Fruit fly (Drosophila melanogaster) whole organism, embryonic: Measurements from ENCODE around the gene Patsas.

ENCODE experiments used
- Asciz ChIP-seq: fragments of 200-800 bp; sonication (Bioruptor generic); optimal IDR thresholded peaks from 2 replicates; lab custom pipeline; 2017; ENCODE audit warnings: missing biosample characterization, mild to moderate bottlenecking, missing genetic modification characterization, missing genetic modification reagents
- Atf-2 ChIP-seq: fragments of 200-800 bp; sonication (Bioruptor generic); optimal IDR thresholded peaks from 2 replicates; lab custom pipeline; 2016; ENCODE audit warnings: missing biosample characterization, missing genetic modification characterization
- BtbVII ChIP-seq: fragments of 200-800 bp; sonication (Bioruptor generic); optimal IDR thresholded peaks from 3 replicates; lab custom pipeline; 2017; ENCODE audit warnings: missing biosample characterization, mild to moderate bottlenecking, missing genetic modification characterization
- CG12155 ChIP-seq: fragments of 200-800 bp; sonication (Bioruptor generic); optimal IDR thresholded peaks from 3 replicates; lab custom pipeline; 2016; ENCODE audit warnings: missing biosample characterization, missing genetic modification characterization
- CG12391 ChIP-seq: fragments of 200-800 bp; sonication (Bioruptor generic); optimal IDR thresholded peaks from 3 replicates; lab custom pipeline; 2018; ENCODE audit warnings: missing biosample characterization, mild to moderate bottlenecking, missing genetic modification characterization, moderate library complexity
- CG13296 ChIP-seq: fragments of 200-800 bp; sonication (Bioruptor generic); optimal IDR thresholded peaks from 3 replicates; lab custom pipeline; 2018; ENCODE audit warnings: missing biosample characterization, mild to moderate bottlenecking, missing genetic modification characterization
- CG14710 ChIP-seq: fragments of 200-800 bp; sonication (Bioruptor generic); optimal IDR thresholded peaks from 3 replicates; lab custom pipeline; 2019; ENCODE audit warnings: missing biosample characterization, mild to moderate bottlenecking, missing genetic modification characterization, moderate library complexity
- CG14965 ChIP-seq: fragments of 200-800 bp; sonication (Bioruptor generic); optimal IDR thresholded peaks from 2 replicates; lab custom pipeline; 2016; ENCODE audit warnings: missing biosample characterization, missing genetic modification characterization, borderline replicate concordance
- CG15514 ChIP-seq: fragments of 200-800 bp; sonication (Bioruptor generic); optimal IDR thresholded peaks from 3 replicates; lab custom pipeline; 2017; ENCODE audit warnings: missing biosample characterization, missing genetic modification characterization, mild to moderate bottlenecking, moderate library complexity, missing genetic modification reagents
- CG1603 ChIP-seq: fragments of 200-800 bp; sonication (Bioruptor generic); optimal IDR thresholded peaks from 2 replicates; lab custom pipeline; 2019; ENCODE audit warnings: missing biosample characterization, mild to moderate bottlenecking, missing genetic modification characterization, moderate library complexity
- CG16779 ChIP-seq: fragments of 200-800 bp; sonication (Bioruptor generic); IDR thresholded peaks from 2 replicates; pipeline ENCODE4 v1.3.6; 2022; ENCODE audit warnings: missing biosample characterization, missing genetic modification characterization
- CG17328 ChIP-seq: fragments of 200-800 bp; sonication (Bioruptor generic); IDR thresholded peaks from 2 replicates; pipeline ENCODE4 v1.3.6; 2022; ENCODE audit warnings: missing biosample characterization, missing genetic modification characterization
- CG17359 ChIP-seq: fragments of 200-800 bp; sonication (Bioruptor generic); optimal IDR thresholded peaks from 3 replicates; lab custom pipeline; 2018; ENCODE audit warnings: missing biosample characterization, mild to moderate bottlenecking, missing genetic modification characterization, moderate library complexity
- CG17612 ChIP-seq: fragments of 200-800 bp; sonication (Bioruptor generic); IDR thresholded peaks from 2 replicates; pipeline ENCODE4 v1.3.6; 2022; ENCODE audit warnings: missing biosample characterization, missing genetic modification characterization
- CG17829 ChIP-seq: fragments of 200-800 bp; optimal IDR thresholded peaks from 2 replicates; lab custom pipeline; 2019; ENCODE audit warnings: missing biosample characterization, mild to moderate bottlenecking, missing genetic modification characterization, moderate library complexity
- CG2199 ChIP-seq: fragments of 200-800 bp; sonication (Bioruptor generic); IDR thresholded peaks from 3 replicates; pipeline ENCODE4 v1.3.6; 2022; ENCODE audit warnings: missing biosample characterization, missing genetic modification characterization
- CG2678 ChIP-seq: fragments of 200-800 bp; sonication (Bioruptor generic); optimal IDR thresholded peaks from 3 replicates; lab custom pipeline; 2019; ENCODE audit warnings: missing biosample characterization, mild to moderate bottlenecking, missing genetic modification characterization, moderate library complexity
- CG31441 ChIP-seq: fragments of 200-800 bp; sonication (Bioruptor generic); IDR thresholded peaks from 2 replicates; pipeline ENCODE4 v1.3.6; 2022; ENCODE audit warnings: missing biosample characterization, missing genetic modification characterization
- CG4282 ChIP-seq: fragments of 200-800 bp; sonication (Bioruptor generic); optimal IDR thresholded peaks from 2 replicates; lab custom pipeline; 2016; ENCODE audit warnings: missing biosample characterization, missing genetic modification characterization
- CG4617 ChIP-seq: fragments of 200-800 bp; sonication (Bioruptor generic); optimal IDR thresholded peaks from 3 replicates; lab custom pipeline; 2016; ENCODE audit warnings: missing biosample characterization, missing genetic modification characterization, borderline replicate concordance
- CG8089 ChIP-seq: fragments of 200-800 bp; sonication (Bioruptor generic); optimal IDR thresholded peaks from 3 replicates; lab custom pipeline; 2016; ENCODE audit warnings: missing biosample characterization, missing genetic modification characterization
- CG9215 ChIP-seq: fragments of 200-800 bp; sonication (Bioruptor generic); IDR thresholded peaks from 2 replicates; pipeline ENCODE4 v1.3.6; 2022; ENCODE audit warnings: missing biosample characterization, missing genetic modification characterization
- Dip2 ChIP-seq: fragments of 200-800 bp; sonication (Bioruptor generic); IDR thresholded peaks from 2 replicates; pipeline ENCODE4 v1.3.6; 2022; ENCODE audit warnings: missing biosample characterization, missing genetic modification characterization
- Eip74EF ChIP-seq, 2 experiments: fragments of 200-800 bp in 1 of 2; fragments of >200 bp in 1 of 2; sonication (Bioruptor generic) in 1 of 2; optimal IDR thresholded peaks; 2 replicates each; lab custom pipeline; 2017 to 2019; ENCODE audit warnings: missing biosample characterization in 2 of 2, missing genetic modification characterization in 2 of 2, mild to moderate bottlenecking in 1 of 2, moderate library complexity in 1 of 2
- Ets97D ChIP-seq: fragments of 200-800 bp; sonication (Bioruptor generic); optimal IDR thresholded peaks from 3 replicates; lab custom pipeline; 2016; ENCODE audit warnings: missing biosample characterization, missing genetic modification characterization
- H15 ChIP-seq: fragments of 200-800 bp; sonication (Bioruptor generic); IDR thresholded peaks from 3 replicates; pipeline ENCODE4 v1.3.6; 2022; ENCODE audit warnings: missing biosample characterization, missing genetic modification characterization
- HLH54F ChIP-seq: fragments of 200-800 bp; sonication (Bioruptor generic); optimal IDR thresholded peaks from 3 replicates; lab custom pipeline; 2016; ENCODE audit warnings: missing biosample characterization, missing genetic modification characterization
- Mes4 ChIP-seq: fragments of 200-800 bp; sonication (Bioruptor generic); optimal IDR thresholded peaks from 2 replicates; lab custom pipeline; 2016; ENCODE audit warnings: missing biosample characterization, missing genetic modification characterization
- Nf-YB ChIP-seq: fragments of 200-800 bp; sonication (Bioruptor generic); optimal IDR thresholded peaks from 3 replicates; lab custom pipeline; 2019; ENCODE audit warnings: missing biosample characterization, mild to moderate bottlenecking, missing genetic modification characterization, moderate library complexity
- Opbp ChIP-seq: fragments of 200-800 bp; sonication (Bioruptor generic); IDR thresholded peaks from 3 replicates; pipeline ENCODE4 v1.3.6; 2022; ENCODE audit warnings: missing biosample characterization, missing genetic modification characterization; ENCODE audit not compliant: partially characterized antibody
- Optix ChIP-seq: fragments of 200-800 bp; sonication (Bioruptor generic); IDR thresholded peaks from 3 replicates; pipeline ENCODE4 v1.3.6; 2022; ENCODE audit warnings: missing biosample characterization, missing genetic modification characterization
- Ptx1 ChIP-seq: fragments of 200-800 bp; sonication (Bioruptor generic); IDR thresholded peaks from 2 replicates; pipeline ENCODE4 v1.3.6; 2022; ENCODE audit warnings: missing biosample characterization, missing genetic modification characterization
- btn ChIP-seq: fragments of 200-800 bp; sonication (Bioruptor generic); optimal IDR thresholded peaks from 2 replicates; lab custom pipeline; 2016; ENCODE audit warnings: missing biosample characterization, missing genetic modification characterization
- cad ChIP-seq: fragments of >200 bp; optimal IDR thresholded peaks from 2 replicates; lab custom pipeline; 2017; ENCODE audit warnings: missing biosample characterization, missing genetic modification characterization
- cas ChIP-seq: fragments of 200-800 bp; sonication (Bioruptor generic); IDR thresholded peaks from 2 replicates; pipeline ENCODE4 v1.3.6; 2022; ENCODE audit warnings: missing biosample characterization, missing genetic modification characterization
- da ChIP-seq: fragments of 200-800 bp; sonication (Bioruptor generic); optimal IDR thresholded peaks from 2 replicates; lab custom pipeline; 2016; ENCODE audit warnings: missing biosample characterization, missing genetic modification characterization
- dpn ChIP-seq, 2 experiments: fragments of 200-800 bp; sonication (Bioruptor generic); optimal IDR thresholded peaks; 3 replicates each; lab custom pipeline; 2016; ENCODE audit warnings: missing biosample characterization in 2 of 2, missing genetic modification characterization in 2 of 2
- eve ChIP-seq, 2 experiments: fragments of >200 bp; optimal IDR thresholded peaks; 2 replicates each; lab custom pipeline; 2017; ENCODE audit warnings: missing biosample characterization in 2 of 2, missing genetic modification characterization in 2 of 2
- eyg ChIP-seq: fragments of 200-800 bp; sonication (Bioruptor generic); optimal IDR thresholded peaks from 3 replicates; lab custom pipeline; 2016; ENCODE audit warnings: missing biosample characterization, missing genetic modification characterization
- insv ChIP-seq, 2 experiments: fragments of 200-800 bp; sonication (Bioruptor generic); optimal IDR thresholded peaks; 3 replicates each; lab custom pipeline; 2016 to 2018; ENCODE audit warnings: missing biosample characterization in 2 of 2, missing genetic modification characterization in 2 of 2
- lmd ChIP-seq: fragments of 200-800 bp; sonication (Bioruptor generic); IDR thresholded peaks from 2 replicates; pipeline ENCODE4 v1.3.6; 2022; ENCODE audit warnings: missing biosample characterization, missing genetic modification characterization
- maf-S ChIP-seq: fragments of 200-800 bp; sonication (Bioruptor generic); optimal IDR thresholded peaks from 2 replicates; lab custom pipeline; 2016; ENCODE audit warnings: missing biosample characterization, missing genetic modification characterization
- pzg ChIP-seq: fragments of 200-800 bp; sonication (Bioruptor generic); optimal IDR thresholded peaks from 3 replicates; lab custom pipeline; 2018; ENCODE audit warnings: missing biosample characterization, mild to moderate bottlenecking, missing genetic modification characterization, moderate library complexity
- rib ChIP-seq: fragments of 200-800 bp; sonication (Bioruptor generic); IDR thresholded peaks from 2 replicates; pipeline ENCODE4 v1.3.6; 2022; ENCODE audit warnings: missing biosample characterization, missing genetic modification characterization
- shn ChIP-seq: fragments of 200-800 bp; sonication (Bioruptor generic); optimal IDR thresholded peaks from 3 replicates; lab custom pipeline; 2016; ENCODE audit warnings: missing biosample characterization, missing genetic modification characterization
- sna ChIP-seq: fragments of 200-800 bp; sonication (Bioruptor generic); IDR thresholded peaks from 2 replicates; pipeline ENCODE4 v1.3.6; 2022; ENCODE audit warnings: missing biosample characterization, missing genetic modification characterization; ENCODE audit not compliant: partially characterized antibody
- sqz ChIP-seq: fragments of 200-800 bp; sonication (Bioruptor generic); optimal IDR thresholded peaks from 3 replicates; lab custom pipeline; 2018; ENCODE audit warnings: missing biosample characterization, mild to moderate bottlenecking, missing genetic modification characterization
- tap ChIP-seq: fragments of 200-800 bp; optimal IDR thresholded peaks from 3 replicates; lab custom pipeline; 2019; ENCODE audit warnings: missing biosample characterization, mild to moderate bottlenecking, missing genetic modification characterization, moderate library complexity
- tup ChIP-seq: fragments of 200-800 bp; sonication (Bioruptor generic); optimal IDR thresholded peaks from 2 replicates; lab custom pipeline; 2016; ENCODE audit warnings: missing biosample characterization, mild to moderate bottlenecking, missing genetic modification characterization, moderate library complexity
- zfh1 ChIP-seq: fragments of 200-800 bp; sonication (Bioruptor generic); IDR thresholded peaks from 3 replicates; pipeline ENCODE4 v1.3.6; 2022; ENCODE audit warnings: missing biosample characterization, missing genetic modification characterization

The Patsas gene

dm6 chr2L:12108779-12109564, 5.9 kb upstream of the Patsas start, which contains the start of the genes Rab6 and Phae1 (continued):
- no peak for TF ChIP-seq zfh1 (GFP tag; lab: Robert Waterston, UW)
- TF ChIP-seq cas (GFP tag; lab: Robert Waterston, UW), result no peak
- TF ChIP-seq pzg (GFP tag; lab: Kevin White, UChicago), result peak; percentile 80
- peak; percentile 95 for TF ChIP-seq CG4617 (GFP tag; lab: Kevin White, UChicago)
- no peak for TF ChIP-seq CG8089 (GFP tag; lab: Kevin White, UChicago)
- TF ChIP-seq tup (GFP tag; lab: Kevin White, UChicago), result no peak
- TF ChIP-seq CG2199 (GFP tag; lab: Robert Waterston, UW), result no peak
- TF ChIP-seq CG12155 (GFP tag; lab: Kevin White, UChicago), result no peak
- no peak for TF ChIP-seq CG9215 (GFP tag; lab: Robert Waterston, UW)
- peak; percentile 70 for TF ChIP-seq CG14710
- TF ChIP-seq CG15514 (GFP tag; lab: Kevin White, UChicago), result peak; percentile 35
- no peak for TF ChIP-seq sqz (GFP tag; lab: Kevin White, UChicago)
- peak; percentile 77 for TF ChIP-seq sna
- no peak for TF ChIP-seq CG13296
- no peak for TF ChIP-seq Ptx1 (GFP tag; lab: Robert Waterston, UW)
- no peak for TF ChIP-seq CG17328
- TF ChIP-seq CG31441 (GFP tag; lab: Robert Waterston, UW), result peak; percentile 19; the same call in 1 of the 2 replicates
- no peak for TF ChIP-seq cad (GFP tag; lab: Kevin White, UChicago)
- no peak for TF ChIP-seq Eip74EF (GFP tag; optimal IDR thresholded peaks at IDR 0.05; lab: Kevin White, UChicago)
- no peak for TF ChIP-seq BtbVII (GFP tag; lab: Kevin White, UChicago)
- no peak for TF ChIP-seq HLH54F (GFP tag; lab: Kevin White, UChicago)
- TF ChIP-seq Ets97D (GFP tag; lab: Kevin White, UChicago), result peak; percentile 55
- no peak for TF ChIP-seq maf-S
- TF ChIP-seq Dip2, result no peak
- no peak for TF ChIP-seq Atf-2 (GFP tag; lab: Kevin White, UChicago)
- TF ChIP-seq dpn (GFP tag; optimal IDR thresholded peaks at IDR 0.05; lab: Kevin White, UChicago), result no peak
- no peak for TF ChIP-seq CG16779 (GFP tag; lab: Robert Waterston, UW)
- TF ChIP-seq shn (GFP tag; lab: Kevin White, UChicago), result no peak
- no peak for TF ChIP-seq CG2678 (tag; lab: Kevin White, UChicago)
- no peak for TF ChIP-seq rib (GFP tag; lab: Robert Waterston, UW)
- TF ChIP-seq eyg (GFP tag; lab: Kevin White, UChicago), result no peak
- TF ChIP-seq Optix (GFP tag; lab: Robert Waterston, UW), result no peak
- TF ChIP-seq Mes4, result no peak
- TF ChIP-seq H15 (GFP tag; lab: Robert Waterston, UW), result no peak
- no peak for TF ChIP-seq CG14965 (GFP tag; lab: Kevin White, UChicago)
- no peak for TF ChIP-seq insv (GFP tag; optimal IDR thresholded peaks at IDR 0.05; lab: Kevin White, UChicago)
- TF ChIP-seq Asciz (GFP tag; lab: Kevin White, UChicago), result no peak
- TF ChIP-seq btn (GFP tag; lab: Kevin White, UChicago), result no peak
- TF ChIP-seq CG1603 (tag; lab: Kevin White, UChicago), result no peak
- no peak for TF ChIP-seq tap
- TF ChIP-seq Nf-YB (GFP tag; lab: Kevin White, UChicago), result peak; percentile 13
- no peak for TF ChIP-seq CG17359 (tag; lab: Kevin White, UChicago)
- TF ChIP-seq CG12391 (tag; lab: Kevin White, UChicago), result peak; percentile 20
- TF ChIP-seq da (GFP tag; lab: Kevin White, UChicago), result no peak
- no peak for TF ChIP-seq CG17612 (GFP tag; lab: Robert Waterston, UW)
- TF ChIP-seq CG17829 (tag; lab: Kevin White, UChicago), result peak; percentile 24
- peak; percentile 67; the same call in 2 of the 3 replicates for TF ChIP-seq Opbp (GFP tag; lab: Robert Waterston, UW)
- TF ChIP-seq lmd (GFP tag; lab: Robert Waterston, UW), result no peak
- no peak for TF ChIP-seq CG4282 (GFP tag; lab: Kevin White, UChicago)
- no peak for TF ChIP-seq eve (GFP tag; optimal IDR thresholded peaks at IDR 0.05; lab: Kevin White, UChicago)
